Fruit fly (Drosophila melanogaster) whole organism, embryonic: ENCODE measurements around the gene Neto.

Experiments
- CG10274 ChIP-seq: fragments of 200-800 bp; sonication (Bioruptor generic); optimal IDR thresholded peaks from 3 replicates; lab custom pipeline; 2017; ENCODE audit warnings: missing biosample characterization, mild to moderate bottlenecking, missing genetic modification characterization
- CG10366 ChIP-seq: fragments of 200-800 bp; sonication (Bioruptor generic); IDR thresholded peaks from 2 replicates; pipeline ENCODE4 v1.3.6; 2022; ENCODE audit warnings: missing biosample characterization, missing genetic modification characterization
- CG10543 ChIP-seq: fragments of 200-800 bp; sonication (Bioruptor generic); optimal IDR thresholded peaks from 3 replicates; lab custom pipeline; 2017; ENCODE audit warnings: missing biosample characterization, mild to moderate bottlenecking, missing genetic modification characterization, moderate library complexity
- CG11085 ChIP-seq: fragments of 200-800 bp; sonication (Bioruptor generic); IDR thresholded peaks from 2 replicates; pipeline ENCODE4 v1.3.6; 2022; ENCODE audit warnings: missing biosample characterization, missing genetic modification characterization
- CG11723 ChIP-seq: fragments of 200-800 bp; sonication (Bioruptor generic); optimal IDR thresholded peaks from 2 replicates; lab custom pipeline; 2017; ENCODE audit warnings: missing biosample characterization, mild to moderate bottlenecking, missing genetic modification characterization
- CG13894 ChIP-seq: fragments of 200-800 bp; sonication (Bioruptor generic); optimal IDR thresholded peaks from 3 replicates; lab custom pipeline; 2018; ENCODE audit warnings: missing biosample characterization, mild to moderate bottlenecking, missing genetic modification characterization, moderate library complexity
- CG1529 ChIP-seq: fragments of 200-800 bp; sonication (Bioruptor generic); optimal IDR thresholded peaks from 3 replicates; lab custom pipeline; 2018; ENCODE audit warnings: missing biosample characterization, missing genetic modification characterization
- CG1647 ChIP-seq: fragments of 200-800 bp; sonication (Bioruptor generic); optimal IDR thresholded peaks from 3 replicates; lab custom pipeline; 2016; ENCODE audit warnings: missing biosample characterization, missing genetic modification characterization
- CG1792 ChIP-seq: fragments of 200-800 bp; sonication (Bioruptor generic); optimal IDR thresholded peaks from 2 replicates; lab custom pipeline; 2016; ENCODE audit warnings: missing biosample characterization, missing genetic modification characterization
- CG2199 ChIP-seq: fragments of 200-800 bp; sonication (Bioruptor generic); IDR thresholded peaks from 3 replicates; pipeline ENCODE4 v1.3.6; 2022; ENCODE audit warnings: missing biosample characterization, missing genetic modification characterization
- CG31441 ChIP-seq: fragments of 200-800 bp; sonication (Bioruptor generic); IDR thresholded peaks from 2 replicates; pipeline ENCODE4 v1.3.6; 2022; ENCODE audit warnings: missing biosample characterization, missing genetic modification characterization
- CG32772 ChIP-seq: fragments of 200-800 bp; sonication (Bioruptor generic); IDR thresholded peaks from 2 replicates; pipeline ENCODE4 v1.3.6; 2022; ENCODE audit warnings: missing biosample characterization, missing genetic modification characterization
- CG34376 ChIP-seq: fragments of 200-800 bp; sonication (Bioruptor generic); optimal IDR thresholded peaks from 2 replicates; lab custom pipeline; 2018; ENCODE audit warnings: missing biosample characterization, mild to moderate bottlenecking, missing genetic modification characterization
- CG34422 ChIP-seq: fragments of 200-800 bp; sonication (Bioruptor generic); IDR thresholded peaks from 3 replicates; pipeline ENCODE4 v1.3.6; 2022; ENCODE audit warnings: missing biosample characterization, missing genetic modification characterization
- CG4707 ChIP-seq: fragments of 200-800 bp; sonication (Bioruptor generic); optimal IDR thresholded peaks from 2 replicates; lab custom pipeline; 2018; ENCODE audit warnings: missing biosample characterization, mild to moderate bottlenecking, missing genetic modification characterization, moderate library complexity
- CG4820 ChIP-seq: fragments of 200-800 bp; sonication (Bioruptor generic); optimal IDR thresholded peaks from 3 replicates; lab custom pipeline; 2016; ENCODE audit warnings: missing biosample characterization, missing genetic modification characterization
- CG7745 ChIP-seq: fragments of 200-800 bp; sonication (Bioruptor generic); optimal IDR thresholded peaks from 2 replicates; lab custom pipeline; 2018; ENCODE audit warnings: missing biosample characterization, mild to moderate bottlenecking, missing genetic modification characterization, moderate library complexity
- CG7928 ChIP-seq: fragments of 200-800 bp; sonication (Bioruptor generic); optimal IDR thresholded peaks from 2 replicates; lab custom pipeline; 2017; ENCODE audit warnings: missing biosample characterization, mild to moderate bottlenecking, missing genetic modification characterization
- CG8359 ChIP-seq: fragments of 200-800 bp; sonication (Bioruptor generic); optimal IDR thresholded peaks from 2 replicates; lab custom pipeline; 2017; ENCODE audit warnings: missing biosample characterization, mild to moderate bottlenecking, missing genetic modification characterization, borderline replicate concordance
- H2.0 ChIP-seq: fragments of 200-800 bp; sonication (Bioruptor generic); IDR thresholded peaks from 2 replicates; pipeline ENCODE4 v1.3.6; 2022; ENCODE audit warnings: missing biosample characterization, missing genetic modification characterization
- HLHmδ ChIP-seq: fragments of 200-800 bp; sonication (Bioruptor generic); optimal IDR thresholded peaks from 2 replicates; lab custom pipeline; 2018; ENCODE audit warnings: missing biosample characterization, mild to moderate bottlenecking, missing genetic modification characterization, moderate library complexity
- Hey ChIP-seq: fragments of 200-800 bp; sonication (Bioruptor generic); optimal IDR thresholded peaks from 3 replicates; lab custom pipeline; 2018; ENCODE audit warnings: missing biosample characterization, mild to moderate bottlenecking, missing genetic modification characterization
- Hmr ChIP-seq: fragments of 200-800 bp; sonication (Bioruptor generic); optimal IDR thresholded peaks from 3 replicates; lab custom pipeline; 2017; ENCODE audit warnings: mild to moderate bottlenecking, missing biosample characterization, missing genetic modification reagents, missing genetic modification characterization
- MBD-R2 ChIP-seq: fragments of 200-800 bp; sonication (Bioruptor generic); IDR thresholded peaks from 2 replicates; pipeline ENCODE4 v1.3.6; 2022; ENCODE audit warnings: missing biosample characterization, missing genetic modification characterization
- NK7.1 ChIP-seq: fragments of 200-800 bp; sonication (Bioruptor generic); optimal IDR thresholded peaks from 3 replicates; lab custom pipeline; 2016; ENCODE audit warnings: missing biosample characterization, missing genetic modification characterization
- Pdp1 ChIP-seq, 2 experiments: fragments of 200-800 bp; sonication (Bioruptor generic); optimal IDR thresholded peaks; 3 replicates each; lab custom pipeline; 2016; ENCODE audit warnings: missing biosample characterization in 2 of 2, missing genetic modification characterization in 2 of 2, mild to moderate bottlenecking in 1 of 2, moderate library complexity in 1 of 2
- Poxn ChIP-seq: fragments of 200-800 bp; sonication (Bioruptor generic); IDR thresholded peaks from 2 replicates; pipeline ENCODE4 v1.3.6; 2022; ENCODE audit warnings: missing biosample characterization, missing genetic modification characterization
- Ptx1 ChIP-seq: fragments of 200-800 bp; sonication (Bioruptor generic); IDR thresholded peaks from 2 replicates; pipeline ENCODE4 v1.3.6; 2022; ENCODE audit warnings: missing biosample characterization, missing genetic modification characterization
- abd-A ChIP-seq: fragments of 200-800 bp; sonication (Bioruptor generic); optimal IDR thresholded peaks from 3 replicates; lab custom pipeline; 2019; ENCODE audit warnings: missing biosample characterization, mild to moderate bottlenecking, missing genetic modification characterization, moderate library complexity
- amos ChIP-seq: fragments of 200-800 bp; sonication (Bioruptor generic); IDR thresholded peaks from 2 replicates; pipeline ENCODE4 v1.3.6; 2022; ENCODE audit warnings: missing biosample characterization, missing genetic modification characterization; ENCODE audit not compliant: partially characterized antibody
- bab2 ChIP-seq: fragments of 200-800 bp; sonication (Bioruptor generic); optimal IDR thresholded peaks from 2 replicates; lab custom pipeline; 2016; ENCODE audit warnings: missing biosample characterization, missing genetic modification characterization
- eve ChIP-seq, 2 experiments: fragments of >200 bp; optimal IDR thresholded peaks; 2 replicates each; lab custom pipeline; 2017; ENCODE audit warnings: missing biosample characterization in 2 of 2, missing genetic modification characterization in 2 of 2
- exex ChIP-seq: fragments of 200-800 bp; sonication (Bioruptor generic); optimal IDR thresholded peaks from 4 replicates; lab custom pipeline; 2018; ENCODE audit warnings: missing biosample characterization, mild to moderate bottlenecking, missing genetic modification characterization, moderate library complexity
- ind ChIP-seq: fragments of 200-800 bp; sonication (Bioruptor generic); optimal IDR thresholded peaks from 3 replicates; lab custom pipeline; 2016; ENCODE audit warnings: missing biosample characterization, missing genetic modification characterization
- klu ChIP-seq: fragments of 200-800 bp; sonication (Bioruptor generic); IDR thresholded peaks from 2 replicates; pipeline ENCODE4 v1.3.6; 2022; ENCODE audit warnings: missing biosample characterization, missing genetic modification characterization
- maf-S ChIP-seq: fragments of 200-800 bp; sonication (Bioruptor generic); optimal IDR thresholded peaks from 2 replicates; lab custom pipeline; 2016; ENCODE audit warnings: missing biosample characterization, missing genetic modification characterization
- phol ChIP-seq: fragments of 200-800 bp; sonication (Bioruptor generic); optimal IDR thresholded peaks from 3 replicates; lab custom pipeline; 2018; ENCODE audit warnings: missing biosample characterization, mild to moderate bottlenecking, missing genetic modification characterization, moderate library complexity
- sd ChIP-seq: fragments of 200-800 bp; sonication (Bioruptor generic); optimal IDR thresholded peaks from 3 replicates; lab custom pipeline; 2018; ENCODE audit warnings: missing biosample characterization, mild to moderate bottlenecking, missing genetic modification characterization, moderate library complexity
- sqz ChIP-seq: fragments of 200-800 bp; sonication (Bioruptor generic); optimal IDR thresholded peaks from 3 replicates; lab custom pipeline; 2018; ENCODE audit warnings: missing biosample characterization, mild to moderate bottlenecking, missing genetic modification characterization
- sug ChIP-seq: fragments of 200-800 bp; optimal IDR thresholded peaks from 2 replicates; lab custom pipeline; 2019; ENCODE audit warnings: missing biosample characterization, mild to moderate bottlenecking, missing genetic modification characterization, moderate library complexity
- tna ChIP-seq: fragments of 200-800 bp; sonication (Bioruptor generic); IDR thresholded peaks from 2 replicates; pipeline ENCODE4 v1.3.6; 2022; ENCODE audit warnings: missing biosample characterization, missing genetic modification characterization; ENCODE audit not compliant: partially characterized antibody
- trem ChIP-seq: fragments of 200-800 bp; optimal IDR thresholded peaks from 3 replicates; lab custom pipeline; 2019; ENCODE audit warnings: missing biosample characterization, mild to moderate bottlenecking, missing genetic modification characterization, moderate library complexity
- unpg ChIP-seq: fragments of 200-800 bp; sonication (Bioruptor generic); optimal IDR thresholded peaks from 3 replicates; lab custom pipeline; 2018; ENCODE audit warnings: missing biosample characterization, mild to moderate bottlenecking, missing genetic modification characterization, moderate library complexity
- wor ChIP-seq: fragments of 200-800 bp; sonication (Bioruptor generic); IDR thresholded peaks from 2 replicates; pipeline ENCODE4 v1.3.6; 2022; ENCODE audit warnings: missing biosample characterization, missing genetic modification characterization

The Neto gene

DNA sequence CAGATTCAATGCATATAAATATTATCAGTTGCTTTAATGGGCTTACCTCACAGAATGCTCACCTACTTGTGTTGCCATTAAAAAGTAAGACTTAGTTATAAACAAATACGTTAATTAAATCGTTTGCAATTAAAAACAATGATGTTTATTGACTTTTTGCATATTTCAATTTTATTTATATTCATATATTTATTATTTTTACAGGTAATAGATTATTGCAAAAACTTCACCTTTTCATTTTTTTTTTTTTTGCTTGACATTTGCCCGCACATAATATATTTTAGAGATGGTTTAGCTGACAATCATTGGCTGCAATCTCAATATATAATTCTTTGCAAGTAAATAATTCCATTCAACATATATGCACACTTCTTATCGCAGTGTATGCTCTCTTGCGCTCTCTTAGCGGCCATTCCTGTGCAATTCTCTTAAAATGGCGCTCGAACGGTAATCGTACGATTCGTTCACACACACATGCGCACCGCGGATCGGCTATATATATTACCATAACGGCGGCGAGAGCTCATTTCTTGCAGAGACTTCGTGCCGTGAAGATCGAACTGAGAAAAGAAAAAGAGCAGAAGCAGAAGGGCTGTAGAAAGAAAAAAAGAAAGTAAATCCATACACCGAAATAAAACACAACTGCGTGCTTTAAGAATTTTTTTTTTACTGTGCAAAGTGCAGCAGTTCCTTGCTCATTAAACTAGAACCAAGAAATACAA is 49.2 kb upstream of the Neto start, which contains the start of gene Bcat (continued):
- peak; percentile 30; the same call in 1 of the 2 replicates for TF ChIP-seq Poxn (GFP tag; lab: Robert Waterston, UW)

DNA sequence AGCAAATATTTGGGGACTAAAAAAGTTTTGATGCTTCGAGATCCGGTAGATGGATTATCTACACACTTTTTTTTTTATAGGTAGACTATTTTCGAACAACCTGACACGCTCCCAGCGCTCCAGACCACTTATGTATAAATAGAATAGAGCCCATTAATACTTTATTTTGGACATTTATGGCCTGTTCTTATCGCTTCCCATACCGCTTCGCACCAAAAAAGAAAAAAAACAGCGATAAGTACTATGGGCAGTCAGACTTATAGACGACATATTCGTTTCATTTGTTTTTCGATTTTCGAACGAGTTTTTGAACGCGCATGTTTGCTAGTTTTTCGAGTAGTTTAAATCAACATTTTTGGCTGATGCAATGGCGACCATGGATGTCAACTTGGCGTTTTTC is 48.1 kb upstream of the Neto start:
- TF ChIP-seq CG10543 = peak; percentile 20
- TF ChIP-seq CG34422 (GFP tag; lab: Robert Waterston, UW) = no peak
- no peak for TF ChIP-seq CG2199 (GFP tag; lab: Robert Waterston, UW)
- no peak for TF ChIP-seq phol
- peak; percentile 4 for TF ChIP-seq CG13894
- TF ChIP-seq CG1792 (GFP tag; lab: Kevin White, UChicago) = no peak
- TF ChIP-seq MBD-R2 (GFP tag; lab: Robert Waterston, UW) = 0 out of 2 replicates have a peak, but pooled peaks have one; percentile 8
- TF ChIP-seq wor (GFP tag; lab: Robert Waterston, UW) = no peak
- TF ChIP-seq exex (tag; lab: Kevin White, UChicago) = peak; percentile 52
- peak; percentile 56 for TF ChIP-seq Hey
- TF ChIP-seq bab2 (GFP tag; lab: Kevin White, UChicago) = no peak
- peak; percentile 55 for TF ChIP-seq CG4707
- TF ChIP-seq CG31441 = no peak
- TF ChIP-seq CG11723 (GFP tag; lab: Kevin White, UChicago) = no peak
- TF ChIP-seq abd-A (tag; lab: Kevin White, UChicago) = peak; percentile 41
- no peak for TF ChIP-seq CG4820 (GFP tag; lab: Kevin White, UChicago)
- TF ChIP-seq CG10274 (GFP tag; lab: Kevin White, UChicago) = no peak
- no peak for TF ChIP-seq CG1529 (GFP tag; lab: Kevin White, UChicago)
- TF ChIP-seq CG32772 (GFP tag; lab: Robert Waterston, UW) = peak; percentile 47; the same call in 1 of the 2 replicates
- no peak for TF ChIP-seq tna (GFP tag; lab: Robert Waterston, UW)
- TF ChIP-seq trem (tag; lab: Kevin White, UChicago) = no peak
- TF ChIP-seq eve (GFP tag; optimal IDR thresholded peaks at IDR 0.05; lab: Kevin White, UChicago) = no peak
- no peak for TF ChIP-seq CG1647 (GFP tag; lab: Kevin White, UChicago)
- TF ChIP-seq CG7928 (GFP tag; lab: Kevin White, UChicago) = no peak
- no peak for TF ChIP-seq maf-S
- TF ChIP-seq sug (tag; lab: Kevin White, UChicago) = peak; percentile 46
- TF ChIP-seq Pdp1 (GFP tag; optimal IDR thresholded peaks at IDR 0.05; lab: Kevin White, UChicago) = peak in 1 of 2 experiments; percentile 33
- TF ChIP-seq H2.0 (GFP tag; lab: Robert Waterston, UW) = no peak
- TF ChIP-seq unpg (GFP tag; lab: Kevin White, UChicago) = no peak
- TF ChIP-seq ind (GFP tag; lab: Kevin White, UChicago) = no peak
- TF ChIP-seq CG7745 (tag; lab: Kevin White, UChicago) = no peak
- peak; percentile 14 for TF ChIP-seq sd
- no peak for TF ChIP-seq NK7.1 (GFP tag; lab: Kevin White, UChicago)
- no peak for TF ChIP-seq Hmr (GFP tag; lab: Kevin White, UChicago)
- no peak for TF ChIP-seq amos (GFP tag; lab: Robert Waterston, UW)
- TF ChIP-seq HLHmδ (GFP tag; lab: Kevin White, UChicago) = no peak
- TF ChIP-seq klu (GFP tag; lab: Robert Waterston, UW) = no peak
- peak; percentile 81 for TF ChIP-seq sqz (GFP tag; lab: Kevin White, UChicago)
- no peak for TF ChIP-seq CG11085 (GFP tag; lab: Robert Waterston, UW)
- no peak for TF ChIP-seq Ptx1 (GFP tag; lab: Robert Waterston, UW)
- no peak for TF ChIP-seq CG10366 (GFP tag; lab: Robert Waterston, UW)
- TF ChIP-seq CG34376 (GFP tag; lab: Kevin White, UChicago) = peak; percentile 24
- no peak for TF ChIP-seq CG8359 (GFP tag; lab: Kevin White, UChicago)
